Worm (Caenorhabditis elegans): ENCODE results near the gene nhr-227.

nhr-227 gene

DNA sequence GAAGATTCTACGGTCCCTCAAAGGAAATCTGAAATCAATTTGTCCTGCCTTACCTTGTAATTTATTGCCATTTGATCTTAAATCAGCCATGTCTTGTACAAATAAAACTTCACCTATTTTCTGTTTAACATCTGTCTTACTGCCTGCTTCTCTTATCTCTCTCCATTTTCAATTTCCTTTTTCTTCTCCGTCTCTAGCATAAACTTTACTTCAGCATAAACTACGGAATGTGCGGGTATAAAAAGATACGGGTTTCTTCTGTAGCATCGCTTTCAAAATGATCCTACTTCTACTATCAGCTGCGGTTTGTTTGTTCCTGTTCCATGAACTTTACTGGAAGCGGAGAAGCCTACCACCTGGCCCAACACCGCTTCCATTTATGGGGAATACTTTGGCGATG is 40.5 kb upstream of the nhr-227 start, which contains the start of gene cyp-33C5:
Gene cyp-33C5, plus strand, starts transcription at position 254 of the 400 bp plus-strand sequence.
- TF ChIP-seq ceh-22 (tag; optimal IDR thresholded peaks at IDR 0.05) (no peak), ets-4 (tag; optimal IDR thresholded peaks at IDR 0.05) (no peak), nhr-232 (tag; optimal IDR thresholded peaks at IDR 0.05) (no peak), pax-1 (tag; optimal IDR thresholded peaks at IDR 0.05) (no peak), ceh-14 (tag; optimal IDR thresholded peaks at IDR 0.05) (no peak), eyg-1 (tag; optimal IDR thresholded peaks at IDR 0.05) (no peak), gmeb-2 (tag; optimal IDR thresholded peaks at IDR 0.05) (no peak), rnt-1 (tag; optimal IDR thresholded peaks at IDR 0.05) (no peak), odd-2 (tag; optimal IDR thresholded peaks at IDR 0.05) (no peak), unc-3 (GFP tag; conservative IDR thresholded peaks at IDR 0.05) (no peak), unc-3 (tag; optimal IDR thresholded peaks at IDR 0.05) (no peak), ztf-16 (tag; optimal IDR thresholded peaks at IDR 0.05) (no peak), F13H6.1 (tag; optimal IDR thresholded peaks at IDR 0.05) (no peak), T23F11.4 (GFP tag; optimal IDR thresholded peaks at IDR 0.05) (no peak), pha-2 (tag; optimal IDR thresholded peaks at IDR 0.05) (no peak), hlh-30 (tag; optimal IDR thresholded peaks at IDR 0.05; ENCODE audit: insufficient read depth) (no peak), lin-11 (tag; optimal IDR thresholded peaks at IDR 0.05) (no peak), hlh-13 (GFP tag; optimal IDR thresholded peaks at IDR 0.05) (no peak), hlh-15 (tag; optimal IDR thresholded peaks at IDR 0.05) (no peak), dve-1 (tag; optimal IDR thresholded peaks at IDR 0.05) (no peak)

DNA sequence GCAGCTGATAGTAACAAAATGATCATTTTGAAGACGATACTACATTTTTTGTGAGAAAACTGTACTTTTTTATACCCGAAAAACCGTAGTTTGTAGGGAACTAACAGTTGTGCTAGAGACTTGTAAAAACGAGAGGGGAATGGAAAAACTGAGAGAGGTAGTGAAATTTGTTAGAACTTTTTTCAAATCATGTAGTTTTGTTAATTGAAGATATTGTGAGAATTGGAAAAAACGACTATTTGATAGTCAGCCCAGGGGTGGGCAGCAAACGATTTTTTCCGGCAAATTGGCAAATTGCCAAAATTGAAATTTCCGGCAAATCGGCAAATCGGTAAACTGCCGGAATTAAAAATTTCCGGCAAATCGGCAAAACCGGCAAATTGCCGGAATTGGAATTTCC is 35.9 kb upstream of the nhr-227 start, which contains the start of gene cyp-33C6:
Gene cyp-33C6, minus strand, starts transcription at position 101 of the 400 bp plus-strand sequence.
- TF ChIP-seq ceh-30 (tag; optimal IDR thresholded peaks at IDR 0.05) (no peak), pha-2 (tag; optimal IDR thresholded peaks at IDR 0.05) (no peak), ceh-2 (tag; optimal IDR thresholded peaks at IDR 0.05) (no peak)

ce11 chrV:2250126-2250590 is 35.1 kb upstream of the nhr-227 start, which contains the start of gene cyp-33C7:
cyp-33C7 (plus strand) TSS chrV:2250540.
- TF ChIP-seq hlh-15 (tag; optimal IDR thresholded peaks at IDR 0.05) (no peak), ceh-19 (GFP tag; optimal IDR thresholded peaks at IDR 0.05) (no peak), T23F11.4 (GFP tag; optimal IDR thresholded peaks at IDR 0.05) (no peak), K09A11.1 (tag; optimal IDR thresholded peaks at IDR 0.05; ENCODE audit: insufficient read depth) (no peak), mec-3 (tag; optimal IDR thresholded peaks at IDR 0.05; ENCODE audit: borderline replicate concordance) (no peak), unc-55 (GFP tag; optimal IDR thresholded peaks at IDR 0.05) (no peak), ceh-6 (GFP tag; optimal IDR thresholded peaks at IDR 0.05) (no peak), pqm-1 (tag; optimal IDR thresholded peaks at IDR 0.05) (no peak), lin-11 (tag; optimal IDR thresholded peaks at IDR 0.05) (no peak), zip-5 (tag; optimal IDR thresholded peaks at IDR 0.05) (no peak), elt-2 (tag; optimal IDR thresholded peaks at IDR 0.05) (no peak), ref-2 (tag; optimal IDR thresholded peaks at IDR 0.05) (no peak), syd-9 (tag; optimal IDR thresholded peaks at IDR 0.05) (no peak), K02D7.2 (tag; optimal IDR thresholded peaks at IDR 0.05) (no peak)

DNA sequence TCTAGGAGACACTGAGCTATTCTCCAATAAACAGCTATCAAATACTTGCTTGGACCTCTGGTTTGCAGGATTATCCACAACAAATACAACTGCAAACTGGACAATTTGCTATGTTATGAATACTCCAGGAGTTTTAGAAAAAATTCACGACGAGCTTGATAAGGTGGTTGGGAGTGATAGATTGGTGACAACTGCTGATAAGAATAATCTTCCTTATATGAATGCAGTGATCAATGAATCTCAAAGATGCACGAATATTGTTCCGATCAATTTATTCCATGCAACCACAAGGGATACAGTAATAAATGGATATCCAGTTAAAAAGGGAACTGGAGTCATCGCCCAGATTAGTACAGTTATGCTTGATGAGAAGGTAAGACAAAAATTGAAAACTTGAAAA is 33.5 kb upstream of the nhr-227 start:
- TF ChIP-seq ahr-1 (tag; optimal IDR thresholded peaks at IDR 0.05) (no peak), C08G9.2 (tag; optimal IDR thresholded peaks at IDR 0.05) (no peak), pax-1 (tag; optimal IDR thresholded peaks at IDR 0.05) (no peak), pha-4 (tag; optimal IDR thresholded peaks at IDR 0.05) (no peak), sdc-2 (tag; optimal IDR thresholded peaks at IDR 0.05) (no peak), nhr-11 (tag; optimal IDR thresholded peaks at IDR 0.05) (no peak), ets-4 (tag; optimal IDR thresholded peaks at IDR 0.05) (no peak), ceh-31 (tag; optimal IDR thresholded peaks at IDR 0.05) (no peak), madf-2 (tag; optimal IDR thresholded peaks at IDR 0.05) (no peak), fax-1 (tag; optimal IDR thresholded peaks at IDR 0.05) (no peak), pag-3 (tag; optimal IDR thresholded peaks at IDR 0.05; ENCODE audit: borderline replicate concordance) (no peak), sox-2 (GFP tag; IDR thresholded peaks at IDR 0.05) (no peak), fkh-10 (GFP tag; optimal IDR thresholded peaks at IDR 0.05) (no peak), ceh-45 (GFP tag; IDR thresholded peaks at IDR 0.05) (no peak), mec-3 (tag; optimal IDR thresholded peaks at IDR 0.05; ENCODE audit: borderline replicate concordance) (no peak), eyg-1 (tag; optimal IDR thresholded peaks at IDR 0.05) (no peak), ceh-30 (tag; optimal IDR thresholded peaks at IDR 0.05) (no peak)
